Fruit fly (Drosophila melanogaster) whole organism, wandering third instar larva: ENCODE results near the gene Dph2.

Experiments
- Dif ChIP-seq: fragments of 200-275, 200-300 bp; sonication (Bioruptor generic); optimal IDR thresholded peaks from 2 replicates; lab custom pipeline; 2018; ENCODE audit warnings: missing biosample characterization, missing genetic modification characterization; ENCODE audit not compliant: partially characterized antibody
- N ChIP-seq: fragments of >200 bp; optimal IDR thresholded peaks from 2 replicates; lab custom pipeline; 2018; ENCODE audit warnings: missing biosample characterization, missing external identifiers, missing genetic modification characterization
- Sp1 ChIP-seq: fragments of 200-800 bp; sonication (Bioruptor generic); optimal IDR thresholded peaks from 3 replicates; lab custom pipeline; 2019; ENCODE audit warnings: missing biosample characterization, mild to moderate bottlenecking, missing genetic modification characterization, moderate library complexity
- foxo ChIP-seq, 2 experiments: fragments of 200-800 bp; sonication (Bioruptor generic); optimal IDR thresholded peaks; 2 replicates in 1 of 2; 3 replicates in 1 of 2; lab custom pipeline; 2016 to 2017; ENCODE audit warnings: missing biosample characterization in 2 of 2, missing genetic modification characterization in 2 of 2
- fru ChIP-seq: fragments of 200-800 bp; sonication (Bioruptor generic); optimal IDR thresholded peaks from 3 replicates; lab custom pipeline; 2016; ENCODE audit warnings: missing biosample characterization, mild to moderate bottlenecking, missing genetic modification characterization
- h ChIP-seq: fragments of 200-800 bp; sonication (Bioruptor generic); optimal IDR thresholded peaks from 3 replicates; lab custom pipeline; 2016; ENCODE audit warnings: missing biosample characterization, mild to moderate bottlenecking, missing genetic modification characterization
- jim ChIP-seq: fragments of 175-275, 200-325 bp; sonication (Bioruptor generic); optimal IDR thresholded peaks from 2 replicates; lab custom pipeline; 2016; ENCODE audit warnings: missing biosample characterization, mild to moderate bottlenecking, missing genetic modification characterization
- pan ChIP-seq: fragments of >200 bp; optimal IDR thresholded peaks from 2 replicates; lab custom pipeline; 2017
- rgr ChIP-seq: fragments of 200-800 bp; sonication (Bioruptor generic); optimal IDR thresholded peaks from 3 replicates; lab custom pipeline; 2016; ENCODE audit warnings: missing biosample characterization, mild to moderate bottlenecking, missing genetic modification characterization
- tai ChIP-seq: sonication (Bioruptor generic); optimal IDR thresholded peaks from 2 replicates; lab custom pipeline; 2016; ENCODE audit warnings: missing biosample characterization, missing genetic modification characterization
- usp ChIP-seq: fragments of >200 bp; optimal IDR thresholded peaks from 2 replicates; lab custom pipeline; 2017; ENCODE audit warnings: missing biosample characterization, missing genetic modification characterization

Gene Dph2

DNA sequence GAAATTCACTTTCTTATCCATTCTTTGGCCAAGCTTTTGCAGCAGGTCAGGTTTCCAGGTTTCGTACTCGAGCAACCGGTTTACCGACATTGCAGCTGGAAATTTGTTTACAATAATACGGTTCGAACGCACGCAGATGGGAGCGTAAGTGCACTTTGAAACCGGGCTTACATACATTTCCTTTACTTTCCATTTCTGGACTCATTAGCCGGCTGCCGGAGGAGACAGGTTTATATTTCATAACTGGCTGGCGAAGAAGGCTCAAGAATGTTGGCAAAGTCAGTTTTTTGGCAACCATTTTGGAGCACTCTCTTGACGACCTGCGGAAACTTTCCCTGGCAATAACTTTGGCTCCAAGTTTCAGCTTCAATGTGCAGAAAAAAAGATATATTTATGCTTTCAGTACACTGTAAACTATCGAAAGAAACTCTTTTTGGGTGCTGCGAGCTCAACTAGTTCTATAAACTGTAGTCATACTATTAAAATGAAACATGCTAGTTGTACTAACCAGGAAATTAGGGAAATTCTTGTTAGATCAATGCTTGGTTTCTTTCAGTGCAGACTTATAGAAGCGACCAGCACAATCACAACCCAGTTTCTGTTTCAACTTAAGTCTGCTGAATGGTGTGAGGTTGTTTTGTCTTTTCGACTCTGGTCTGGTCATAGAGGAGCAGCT, 46.7 kb downstream of the Dph2 start:
- TF ChIP-seq tai (GFP tag; lab: Kevin White, UChicago), result no peak
- no peak for TF ChIP-seq Sp1 (GFP tag; lab: Kevin White, UChicago)
- TF ChIP-seq jim (GFP tag; lab: Kevin White, UChicago), result no peak
- TF ChIP-seq foxo (GFP tag; optimal IDR thresholded peaks at IDR 0.05; lab: Kevin White, UChicago), result peak in 1 of 2 experiments; percentile 52
- TF ChIP-seq h (GFP tag; lab: Kevin White, UChicago), result no peak
- TF ChIP-seq fru, result peak; percentile 50
- TF ChIP-seq N (GFP tag; lab: Kevin White, UChicago), result no peak
- peak; percentile 22 for TF ChIP-seq rgr (GFP tag; lab: Kevin White, UChicago)

DNA sequence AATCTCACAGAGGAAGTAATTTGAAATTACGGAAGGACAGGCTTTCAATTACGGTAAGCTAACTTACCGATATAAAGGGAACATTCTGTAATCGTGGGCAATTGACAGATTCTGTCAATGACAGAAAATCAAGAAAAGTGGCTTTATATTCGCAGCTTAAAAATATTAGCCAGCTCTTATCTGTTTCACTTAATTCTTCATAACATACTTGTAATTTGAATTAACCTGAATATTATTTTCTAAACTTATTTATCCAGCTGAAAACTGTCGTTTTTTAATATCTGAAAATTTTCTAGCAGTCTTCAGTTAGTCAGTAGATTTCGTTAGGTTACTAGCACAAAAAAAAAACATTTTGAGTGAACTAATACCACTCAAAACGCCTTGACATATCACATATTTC, 49.0 kb downstream of the Dph2 start, which contains the start of gene CG3610:
CG3610 (plus strand) TSS at position 301 of the 400 bp plus-strand sequence.
- TF ChIP-seq foxo (GFP tag; optimal IDR thresholded peaks at IDR 0.05; lab: Kevin White, UChicago), result no peak
- no peak for TF ChIP-seq Dif
- no peak for TF ChIP-seq pan
- no peak for TF ChIP-seq usp (GFP tag; lab: Kevin White, UChicago)
